Worm (Caenorhabditis elegans) whole organism, L2 larva: ENCODE measurements around the gene M02H5.8.

Experiments used
- F13H6.1 ChIP-seq: sonication (generic microtip); optimal IDR thresholded peaks from 2 replicates; lab custom pipeline; 2016; ENCODE audit warnings: missing genetic modification characterization, missing compliant biosample characterization
- ZK546.5 ChIP-seq: sonication (generic microtip); optimal IDR thresholded peaks from 2 replicates; lab custom pipeline; 2017; ENCODE audit warnings: missing biosample characterization, missing genetic modification characterization
- ama-1 ChIP-seq: fragments of 150-350 bp; optimal IDR thresholded peaks from 2 replicates; lab custom pipeline; 2018; ENCODE audit warnings: inconsistent platforms
- ceh-16 ChIP-seq: fragments of 150-350 bp; optimal IDR thresholded peaks from 2 replicates; lab custom pipeline; 2014; ENCODE audit warnings: missing biosample characterization, missing genetic modification characterization
- ceh-82 ChIP-seq: fragments of 150-350 bp; optimal IDR thresholded peaks from 2 replicates; lab custom pipeline; 2014; ENCODE audit warnings: missing biosample characterization, missing genetic modification characterization
- nhr-11 ChIP-seq: fragments of 150-350 bp; optimal IDR thresholded peaks from 2 replicates; lab custom pipeline; 2014; ENCODE audit warnings: missing biosample characterization, missing genetic modification characterization
- nhr-237 ChIP-seq: fragments of 150-350 bp; optimal IDR thresholded peaks from 2 replicates; lab custom pipeline; 2014; ENCODE audit warnings: missing biosample characterization, missing genetic modification characterization
- nhr-25 ChIP-seq: fragments of 150-350 bp; sonication (generic microtip); optimal IDR thresholded peaks from 3 replicates; lab custom pipeline; 2014; ENCODE audit warnings: missing biosample characterization, missing genetic modification characterization
- unc-62 ChIP-seq: fragments of 150-350 bp; optimal IDR thresholded peaks from 2 replicates; lab custom pipeline; 2014; ENCODE audit warnings: missing biosample characterization, missing genetic modification reagents, missing genetic modification characterization

DNA sequence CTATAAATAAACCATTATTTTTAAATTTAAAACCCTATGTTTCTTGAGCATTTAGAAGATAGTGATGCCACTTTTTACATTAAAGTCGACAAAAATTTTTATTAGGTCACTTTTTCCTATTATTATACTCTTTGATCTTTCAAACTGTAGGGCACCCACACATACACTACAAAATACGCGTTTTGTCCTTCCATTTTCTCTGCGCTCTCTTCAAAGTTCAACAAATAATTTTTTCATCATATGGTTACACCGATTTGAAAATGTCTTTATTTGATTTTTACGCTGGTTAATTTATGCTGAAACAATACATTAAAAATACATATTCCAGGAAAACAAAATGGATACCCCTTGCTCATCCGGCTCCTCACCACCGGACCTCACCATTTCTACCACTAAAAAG lies 12.5 kb downstream of the M02H5.8 start, which contains the start of gene nhr-202:
- TF ChIP-seq ama-1 (lab: Kevin White, UChicago) (no peak), F13H6.1 (tag; lab: Kevin White, UChicago) (peak; percentile 4), ceh-82 (tag; lab: Kevin White, UChicago) (no peak), ceh-16 (tag; lab: Kevin White, UChicago) (no peak), unc-62 (GFP tag; lab: Kevin White, UChicago) (no peak), nhr-237 (tag; lab: Kevin White, UChicago) (no peak), ZK546.5 (tag; lab: Kevin White, UChicago) (no peak), nhr-25 (peak; percentile 34), nhr-11 (no peak)
